Worm (Caenorhabditis elegans): ENCODE data around the gene lgc-39.
A peak's percentile ranks its signal among the peaks of the same experiment; 100 is the strongest.

Gene lgc-39

ce11 chrV:7196037-7196436 lies 20.7 kb downstream of the lgc-39 start, which contains the start of gene attf-2:
Gene attf-2, minus strand, starts transcription at chrV:7196137.
- no peak for TF ChIP-seq ceh-24 (tag; optimal IDR thresholded peaks at IDR 0.05)
- TF ChIP-seq npax-4 (tag; optimal IDR thresholded peaks at IDR 0.05): no peak
- TF ChIP-seq lim-6 (tag; optimal IDR thresholded peaks at IDR 0.05): no peak
- no peak for TF ChIP-seq rnt-1 (tag; optimal IDR thresholded peaks at IDR 0.05)
- no peak for TF ChIP-seq fkh-6 (tag; optimal IDR thresholded peaks at IDR 0.05)
- no peak for TF ChIP-seq pha-2 (tag; optimal IDR thresholded peaks at IDR 0.05)
- TF ChIP-seq ceh-48 (tag; optimal IDR thresholded peaks at IDR 0.05): no peak
- TF ChIP-seq dve-1 (tag; optimal IDR thresholded peaks at IDR 0.05): no peak
- TF ChIP-seq K02D7.2 (tag; optimal IDR thresholded peaks at IDR 0.05): no peak
- no peak for TF ChIP-seq madf-2 (tag; optimal IDR thresholded peaks at IDR 0.05)
- TF ChIP-seq C38D4.7 (GFP tag; optimal IDR thresholded peaks at IDR 0.05): no peak
- no peak for TF ChIP-seq odd-2 (tag; optimal IDR thresholded peaks at IDR 0.05)
- TF ChIP-seq Y22D7AL.16 (tag; optimal IDR thresholded peaks at IDR 0.05): no peak
- no peak for TF ChIP-seq zip-5 (tag; optimal IDR thresholded peaks at IDR 0.05)

DNA sequence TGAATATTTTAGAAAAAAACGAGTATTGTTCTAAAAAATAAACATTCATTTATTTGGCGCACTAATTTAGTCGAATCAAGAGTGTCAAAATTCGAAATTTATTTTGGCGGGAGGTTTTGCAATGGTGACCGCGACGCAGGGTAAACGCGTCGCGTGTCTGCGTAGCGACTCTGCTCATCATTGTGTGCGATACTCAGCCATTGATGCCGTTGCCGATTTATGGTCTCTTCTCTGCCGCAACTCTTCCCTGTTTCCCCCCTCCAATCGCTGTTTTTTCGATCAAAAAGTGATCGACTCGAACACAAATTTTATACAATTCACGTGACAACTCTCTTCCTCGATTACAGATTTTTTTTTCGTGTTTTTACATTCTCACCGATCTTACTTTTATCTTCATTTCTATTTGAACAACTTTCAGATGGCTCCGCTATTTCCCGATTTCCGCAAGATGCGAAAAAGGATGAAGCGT lies 21.2 kb downstream of the lgc-39 start, which contains the start of gene F09G2.2:
Gene F09G2.2, plus strand, starts transcription at position 419 of the 469 bp plus-strand sequence.
- TF ChIP-seq unc-55 (GFP tag; optimal IDR thresholded peaks at IDR 0.05) (peak; percentile 73), hlh-30 (tag; optimal IDR thresholded peaks at IDR 0.05; ENCODE audit: insufficient read depth) (peak; percentile 43), dve-1 (tag; optimal IDR thresholded peaks at IDR 0.05) (peak; percentile 42), unc-42 (tag; optimal IDR thresholded peaks at IDR 0.05) (peak; percentile 58), ref-2 (tag; optimal IDR thresholded peaks at IDR 0.05) (peak; percentile 25), nhr-11 (tag; optimal IDR thresholded peaks at IDR 0.05) (no peak), ceh-34 (tag; optimal IDR thresholded peaks at IDR 0.05) (peak; percentile 39), tbx-2 (tag; optimal IDR thresholded peaks at IDR 0.05) (peak; percentile 64), elt-2 (tag; optimal IDR thresholded peaks at IDR 0.05) (peak; percentile 31), ceh-30 (tag; optimal IDR thresholded peaks at IDR 0.05) (peak; percentile 17), nfya-1 (tag; optimal IDR thresholded peaks at IDR 0.05) (peak; percentile 88), ceh-18 (tag; optimal IDR thresholded peaks at IDR 0.05) (peak; percentile 48), lim-6 (tag; optimal IDR thresholded peaks at IDR 0.05) (no peak), C08G9.2 (tag; optimal IDR thresholded peaks at IDR 0.05) (no peak), ceh-31 (tag; optimal IDR thresholded peaks at IDR 0.05) (peak; percentile 72), pag-3 (tag; optimal IDR thresholded peaks at IDR 0.05; ENCODE audit: borderline replicate concordance) (no peak), che-1 (tag; optimal IDR thresholded peaks at IDR 0.05) (no peak), madf-2 (tag; optimal IDR thresholded peaks at IDR 0.05) (peak; percentile 23), ceh-14 (tag; optimal IDR thresholded peaks at IDR 0.05) (peak; percentile 1), pros-1 (tag; optimal IDR thresholded peaks at IDR 0.05) (peak; percentile 20), pqm-1 (tag; optimal IDR thresholded peaks at IDR 0.05) (no peak), rnt-1 (tag; optimal IDR thresholded peaks at IDR 0.05) (peak; percentile 50)

DNA sequence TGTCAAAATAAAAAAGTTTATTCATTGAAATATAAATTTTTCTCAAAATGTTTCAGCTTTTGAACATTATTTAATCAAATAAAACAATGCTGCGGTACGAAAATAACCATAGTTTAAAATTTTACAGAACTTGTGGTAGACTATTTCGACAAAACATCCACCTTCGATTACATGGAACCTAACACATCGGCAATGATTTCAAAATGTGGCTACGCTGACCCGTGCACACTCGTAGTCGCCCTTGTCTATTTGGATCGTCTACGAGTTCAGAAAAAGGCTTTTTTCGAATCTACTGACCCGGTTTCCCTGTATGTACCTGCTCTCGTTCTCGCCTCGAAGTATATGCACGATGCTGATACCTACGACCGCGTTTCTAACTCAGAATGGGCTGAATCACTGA lies 21.7 kb downstream of the lgc-39 start:
- TF ChIP-seq C08G9.2 (tag; optimal IDR thresholded peaks at IDR 0.05) (no peak), ttx-3 (tag; optimal IDR thresholded peaks at IDR 0.05) (no peak)

DNA sequence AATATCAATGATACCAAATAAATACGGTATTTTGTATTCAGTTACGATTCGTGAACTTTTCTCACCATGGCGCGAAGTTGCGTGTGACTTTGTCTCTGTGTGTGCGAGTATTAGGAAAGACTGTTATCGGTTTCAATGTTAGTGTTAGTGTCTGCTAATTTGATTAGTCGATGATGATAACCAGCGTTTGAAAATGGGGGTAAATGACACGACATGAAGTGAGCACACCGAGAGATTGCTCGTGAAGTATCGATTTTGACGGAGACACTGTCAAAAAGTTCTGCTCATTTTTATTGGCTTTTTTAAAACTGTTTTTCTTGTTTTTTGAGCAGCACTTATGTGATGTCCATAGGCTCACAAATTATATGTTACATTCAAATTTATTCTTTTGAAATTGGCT lies 23.1 kb downstream of the lgc-39 start:
- TF ChIP-seq pqm-1 (tag; optimal IDR thresholded peaks at IDR 0.05): no peak
- TF ChIP-seq T23F11.4 (GFP tag; optimal IDR thresholded peaks at IDR 0.05): no peak
- peak; percentile 40 for TF ChIP-seq ama-1 (optimal IDR thresholded peaks at IDR 0.05)

DNA sequence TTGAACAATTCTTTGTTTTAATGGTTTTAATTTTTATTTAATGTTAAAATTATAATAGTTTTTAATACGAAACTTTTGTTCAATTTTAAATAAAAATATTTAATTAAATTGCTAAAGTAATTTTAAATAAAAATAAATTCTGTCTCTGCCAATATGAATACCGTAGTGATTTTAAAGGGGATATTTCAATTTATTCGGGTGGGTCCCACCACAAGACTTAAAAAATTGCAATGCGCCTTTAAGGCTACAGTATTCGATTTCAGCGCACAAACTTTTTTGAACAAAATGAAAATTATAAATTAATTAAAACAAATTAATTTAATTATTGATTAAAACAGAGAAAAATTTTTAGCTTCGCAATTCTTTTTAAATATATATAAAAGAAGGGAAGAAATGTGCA lies 23.8 kb downstream of the lgc-39 start:
- no peak for TF ChIP-seq hlh-15 (tag; optimal IDR thresholded peaks at IDR 0.05)
- TF ChIP-seq ceh-24 (tag; optimal IDR thresholded peaks at IDR 0.05): no peak
- no peak for TF ChIP-seq ceh-14 (tag; optimal IDR thresholded peaks at IDR 0.05)

All from whole organism, late embryonic.